Worm (Caenorhabditis elegans) whole organism, L1 larva: Measurements from ENCODE around the gene ugt-48.
A peak's percentile ranks its signal among the peaks of the same experiment; 100 is the strongest.

Experiments used
- C16A3.4 ChIP-seq: fragments of 150-350 bp; optimal IDR thresholded peaks from 2 replicates; lab custom pipeline; 2014; ENCODE audit warnings: missing biosample characterization, missing genetic modification characterization
- aha-1 ChIP-seq: fragments of 150-350 bp; optimal IDR thresholded peaks from 2 replicates; lab custom pipeline; 2014; ENCODE audit warnings: missing biosample characterization, missing genetic modification characterization
- ceh-82 ChIP-seq, 3 experiments: fragments of 150-350 bp in 1 of 3; sonication (generic microtip) in 2 of 3; optimal IDR thresholded peaks; 2 replicates each; lab custom pipeline; 2014 to 2017; ENCODE audit warnings: missing biosample characterization in 3 of 3, missing genetic modification characterization in 3 of 3
- ces-1 ChIP-seq: fragments of 150-350 bp; optimal IDR thresholded peaks from 2 replicates; lab custom pipeline; 2014; ENCODE audit warnings: missing biosample characterization, missing genetic modification reagents, missing genetic modification characterization
- dpl-1 ChIP-seq, 3 experiments: fragments of 150-350 bp in 2 of 3; sonication (generic microtip) in 1 of 3; optimal IDR thresholded peaks; 2 replicates each; lab custom pipeline; 2014 to 2017; ENCODE audit warnings: missing biosample characterization in 3 of 3, missing genetic modification characterization in 3 of 3, missing genetic modification reagents in 3 of 3
- efl-1 ChIP-seq, 4 experiments: fragments of 150-350 bp; optimal IDR thresholded peaks in 3 of 4; peaks in 1 of 4; 1 replicate in 1 of 4; 2 replicates in 3 of 4; lab custom pipeline; 2014; ENCODE audit warnings: missing biosample characterization in 2 of 4, missing genetic modification characterization in 2 of 4, missing genetic modification reagents in 2 of 4
- egl-27 ChIP-seq, 2 experiments: fragments of 150-350 bp in 1 of 2; sonication (generic microtip); optimal IDR thresholded peaks; 3 replicates each; lab custom pipeline; 2017 to 2018; ENCODE audit warnings: missing biosample characterization in 2 of 2, missing genetic modification characterization in 2 of 2, missing genetic modification reagents in 2 of 2
- elt-2 ChIP-seq: sonication (generic microtip); optimal IDR thresholded peaks from 2 replicates; lab custom pipeline; 2016; ENCODE audit warnings: missing genetic modification characterization, mild to moderate bottlenecking, inconsistent platforms, missing compliant biosample characterization, missing genetic modification reagents
- fkh-8 ChIP-seq: sonication (generic microtip); optimal IDR thresholded peaks from 2 replicates; lab custom pipeline; 2016; ENCODE audit warnings: mild to moderate bottlenecking, missing genetic modification characterization, missing compliant biosample characterization
- fos-1 ChIP-seq: fragments of 150-350 bp; optimal IDR thresholded peaks from 2 replicates; lab custom pipeline; 2014; ENCODE audit warnings: missing biosample characterization, missing genetic modification characterization
- grh-1 ChIP-seq: fragments of 200-800 bp; sonication (Bioruptor generic); IDR thresholded peaks from 2 replicates; pipeline ENCODE4 v1.3.6; 2022; ENCODE audit warnings: missing genetic modification reagents, missing genetic modification characterization, missing compliant biosample characterization
- hpl-2 ChIP-seq: fragments of 150-350 bp; optimal IDR thresholded peaks from 2 replicates; lab custom pipeline; 2014; ENCODE audit warnings: missing biosample characterization, missing genetic modification reagents, missing genetic modification characterization
- jun-1 ChIP-seq: fragments of 150-350 bp; optimal IDR thresholded peaks from 2 replicates; lab custom pipeline; 2014; ENCODE audit warnings: missing biosample characterization, missing genetic modification reagents, missing genetic modification characterization
- lin-14 ChIP-seq: fragments of 200-800 bp; sonication (Bioruptor generic); optimal IDR thresholded peaks from 2 replicates; lab custom pipeline; 2018; ENCODE audit warnings: mild to moderate bottlenecking, missing genetic modification characterization, moderate library complexity, missing compliant biosample characterization
- lin-15B ChIP-seq: fragments of 150-350 bp; sonication (generic microtip); optimal IDR thresholded peaks from 3 replicates; lab custom pipeline; 2014; ENCODE audit warnings: missing biosample characterization, missing genetic modification characterization
- lin-35 ChIP-seq, 2 experiments: fragments of 150-350 bp; optimal IDR thresholded peaks; 2 replicates each; lab custom pipeline; 2014; ENCODE audit warnings: missing biosample characterization in 2 of 2, missing genetic modification characterization in 2 of 2, missing genetic modification reagents in 2 of 2
- lsy-2 ChIP-seq, 2 experiments: fragments of 150-350 bp; optimal IDR thresholded peaks; 2 replicates each; lab custom pipeline; 2014; ENCODE audit warnings: missing biosample characterization in 2 of 2, missing genetic modification characterization in 2 of 2
- mab-9 ChIP-seq: fragments of 200-800 bp; sonication (Bioruptor generic); IDR thresholded peaks from 2 replicates; pipeline ENCODE4 v1.3.6; 2022; ENCODE audit warnings: missing genetic modification reagents, missing genetic modification characterization, missing compliant biosample characterization
- mdl-1 ChIP-seq, 2 experiments: fragments of 150-350 bp; optimal IDR thresholded peaks; 2 replicates each; lab custom pipeline; 2014 to 2017; ENCODE audit warnings: missing biosample characterization in 2 of 2, missing genetic modification characterization in 2 of 2, inconsistent platforms in 1 of 2
- mep-1 ChIP-seq: fragments of 150-350 bp; optimal IDR thresholded peaks from 2 replicates; lab custom pipeline; 2014; ENCODE audit warnings: missing biosample characterization, missing genetic modification characterization
- nhr-19 ChIP-seq: fragments of 200-800 bp; sonication (Bioruptor generic); conservative IDR thresholded peaks from 2 replicates; pipeline ENCODE4 v1.3.6; 2022; ENCODE audit warnings: missing genetic modification characterization, missing compliant biosample characterization
- nhr-20 ChIP-seq: sonication (generic microtip); optimal IDR thresholded peaks from 2 replicates; lab custom pipeline; 2016; ENCODE audit warnings: mild to moderate bottlenecking, missing genetic modification characterization, missing compliant biosample characterization
- nhr-47 ChIP-seq: sonication (generic microtip); optimal IDR thresholded peaks from 2 replicates; lab custom pipeline; 2016; ENCODE audit warnings: mild to moderate bottlenecking, missing genetic modification characterization, moderate library complexity, missing compliant biosample characterization
- nhr-71 ChIP-seq: sonication (generic microtip); optimal IDR thresholded peaks from 2 replicates; lab custom pipeline; 2016; ENCODE audit warnings: mild to moderate bottlenecking, missing genetic modification characterization, moderate library complexity, missing compliant biosample characterization
- nhr-76 ChIP-seq: sonication (generic microtip); optimal IDR thresholded peaks from 2 replicates; lab custom pipeline; 2017; ENCODE audit warnings: missing biosample characterization, missing genetic modification characterization
- nhr-77 ChIP-seq: fragments of 150-350 bp; optimal IDR thresholded peaks from 2 replicates; lab custom pipeline; 2014; ENCODE audit warnings: missing biosample characterization, missing genetic modification characterization
- nhr-90 ChIP-seq: sonication (generic microtip); optimal IDR thresholded peaks from 2 replicates; lab custom pipeline; 2016; ENCODE audit warnings: mild to moderate bottlenecking, missing genetic modification characterization, missing compliant biosample characterization; ENCODE audit not compliant: poor library complexity
- pqm-1 ChIP-seq: sonication (generic microtip); optimal IDR thresholded peaks from 3 replicates; lab custom pipeline; 2017; ENCODE audit warnings: missing biosample characterization, missing genetic modification characterization
- rnt-1 ChIP-seq: sonication (generic microtip); optimal IDR thresholded peaks from 2 replicates; lab custom pipeline; 2016; ENCODE audit warnings: mild to moderate bottlenecking, missing genetic modification characterization, moderate library complexity, missing compliant biosample characterization
- skn-1 ChIP-seq: fragments of 150-350 bp; optimal IDR thresholded peaks from 2 replicates; lab custom pipeline; 2014; ENCODE audit warnings: missing biosample characterization, missing genetic modification characterization
- snpc-4 ChIP-seq: fragments of 150-350 bp; optimal IDR thresholded peaks from 2 replicates; lab custom pipeline; 2014; ENCODE audit warnings: missing biosample characterization, missing genetic modification characterization
- snu-23 ChIP-seq: sonication (generic microtip); optimal IDR thresholded peaks from 2 replicates; lab custom pipeline; 2016; ENCODE audit warnings: missing genetic modification characterization, missing compliant biosample characterization
- swsn-7 ChIP-seq: sonication (generic microtip); optimal IDR thresholded peaks from 2 replicates; lab custom pipeline; 2016; ENCODE audit warnings: missing genetic modification characterization, missing compliant biosample characterization
- tbx-2 ChIP-seq: sonication (generic microtip); optimal IDR thresholded peaks from 2 replicates; lab custom pipeline; 2016; ENCODE audit warnings: missing genetic modification characterization, missing compliant biosample characterization
- unc-130 ChIP-seq: fragments of 150-350 bp; optimal IDR thresholded peaks from 2 replicates; lab custom pipeline; 2017; ENCODE audit warnings: missing biosample characterization, missing genetic modification characterization, inconsistent platforms
- unc-98 ChIP-seq: fragments of 200-800 bp; sonication (Bioruptor generic); IDR thresholded peaks from 2 replicates; pipeline ENCODE4 v1.3.6; 2022; ENCODE audit warnings: missing genetic modification characterization, missing compliant biosample characterization
- xbp-1 ChIP-seq: sonication (generic microtip); optimal IDR thresholded peaks from 2 replicates; lab custom pipeline; 2016; ENCODE audit warnings: missing genetic modification characterization, missing compliant biosample characterization
- zip-4 ChIP-seq: fragments of 200-800 bp; sonication (Bioruptor generic); optimal IDR thresholded peaks from 2 replicates; lab custom pipeline; 2018; ENCODE audit warnings: mild to moderate bottlenecking, missing genetic modification characterization, moderate library complexity, missing compliant biosample characterization
- ztf-11 ChIP-seq, 2 experiments: sonication (generic microtip); optimal IDR thresholded peaks; 2 replicates each; lab custom pipeline; 2016 to 2017; ENCODE audit warnings: missing genetic modification characterization in 2 of 2, missing biosample characterization in 1 of 2, missing compliant biosample characterization in 1 of 2

ugt-48 gene

DNA sequence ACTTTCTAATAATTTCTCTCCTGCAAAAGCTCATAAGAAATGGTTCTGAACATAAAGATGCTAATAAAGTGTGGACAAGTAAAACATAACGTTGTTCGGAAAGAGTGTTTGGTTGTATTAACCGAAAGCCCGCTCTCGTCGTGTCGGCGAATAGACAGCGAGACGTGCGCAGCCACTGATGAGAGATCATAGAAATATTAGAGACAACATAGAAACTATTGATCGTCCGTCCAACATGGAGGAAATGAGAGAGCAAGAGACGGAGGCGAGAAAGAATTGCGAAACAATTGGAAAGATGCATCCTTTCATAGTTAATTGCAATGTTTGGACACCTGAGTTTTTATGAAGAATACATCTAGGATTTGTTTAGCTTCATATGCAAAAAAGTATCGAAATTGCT is 32.7 kb upstream of the ugt-48 start (continued):
- TF ChIP-seq egl-27 (tag; optimal IDR thresholded peaks at IDR 0.05; lab: Kevin White, UChicago) (no peak), lin-35 (GFP tag; optimal IDR thresholded peaks at IDR 0.05; lab: Kevin White, UChicago) (peak; percentile 56 to 62), ceh-82 (tag; optimal IDR thresholded peaks at IDR 0.05; lab: Kevin White, UChicago) (peak; percentile 36 to 78 (median 67)), unc-130 (tag; lab: Kevin White, UChicago) (no peak), mep-1 (tag; lab: Kevin White, UChicago) (peak; percentile 58), efl-1 (optimal IDR thresholded peaks at IDR 0.05; lab: Kevin White, UChicago) (peak; percentile 60 to 74), efl-1 (GFP tag; optimal IDR thresholded peaks at IDR 0.05 in 1 of 2; lab: Kevin White, UChicago) (peak; percentile 48 to 92)

DNA sequence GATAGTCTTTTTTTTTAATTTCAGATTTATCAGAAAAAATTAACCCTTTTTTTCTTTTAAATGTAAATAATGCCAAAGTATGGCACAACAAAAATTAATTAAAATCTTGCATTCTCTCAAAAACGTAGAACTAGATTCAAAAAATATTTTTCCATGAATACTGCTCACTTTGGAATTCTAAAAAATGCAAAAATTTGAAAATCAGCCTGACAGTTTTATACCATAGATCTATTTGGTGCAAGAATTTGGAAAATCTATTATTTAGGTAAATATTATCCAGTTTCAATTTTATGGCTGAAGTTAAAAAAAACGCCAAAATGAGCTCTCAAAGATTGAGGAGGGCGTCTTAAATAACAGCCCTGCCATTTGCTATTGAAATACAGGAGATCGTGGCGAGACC is 31.8 kb upstream of the ugt-48 start:
- TF ChIP-seq ces-1 (GFP tag; lab: Kevin White, UChicago) (no peak), hpl-2 (GFP tag; lab: Kevin White, UChicago) (no peak), C16A3.4 (tag; lab: Kevin White, UChicago) (no peak), mab-9 (no peak), lin-15B (no peak), efl-1 (optimal IDR thresholded peaks at IDR 0.05; lab: Kevin White, UChicago) (no peak), efl-1 (GFP tag; optimal IDR thresholded peaks at IDR 0.05 in 1 of 2; lab: Kevin White, UChicago) (peak in 1 of 2 experiments; percentile 32), grh-1 (GFP tag; lab: Robert Waterston, UW) (no peak), pqm-1 (tag; lab: Kevin White, UChicago) (no peak), fkh-8 (tag; lab: Kevin White, UChicago) (no peak)

DNA sequence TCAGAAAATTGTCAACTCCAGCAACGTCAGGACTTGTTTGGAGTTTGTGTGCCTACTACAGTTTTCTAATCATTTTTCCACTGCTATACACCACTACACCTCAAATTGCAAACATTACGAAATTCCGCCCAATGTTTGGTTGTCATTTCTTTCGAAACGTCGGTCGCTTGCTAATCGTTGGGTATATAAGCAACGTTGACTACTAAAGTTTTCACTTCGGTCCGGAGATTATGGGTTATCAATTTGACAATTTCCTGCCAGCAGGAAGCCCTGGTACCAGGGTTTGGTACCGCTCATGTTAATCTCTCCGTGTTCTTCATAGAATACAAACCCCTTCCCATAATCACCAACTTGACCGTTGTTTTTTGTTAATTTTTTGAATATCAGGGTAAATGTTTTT is 28.1 kb upstream of the ugt-48 start:
- TF ChIP-seq dpl-1 (GFP tag; optimal IDR thresholded peaks at IDR 0.05; lab: Kevin White, UChicago) (peak in 1 of 3 experiments; percentile 35), snpc-4 (tag; lab: Kevin White, UChicago) (peak; percentile 97), lsy-2 (tag; optimal IDR thresholded peaks at IDR 0.05; lab: Kevin White, UChicago) (peak in 1 of 2 experiments; percentile 36), C16A3.4 (tag; lab: Kevin White, UChicago) (no peak), elt-2 (tag; lab: Kevin White, UChicago) (peak; percentile 87), zip-4 (peak; percentile 49), aha-1 (tag; lab: Kevin White, UChicago) (no peak), jun-1 (tag; lab: Kevin White, UChicago) (peak; percentile 41), mab-9 (no peak), efl-1 (optimal IDR thresholded peaks at IDR 0.05; lab: Kevin White, UChicago) (peak; percentile 20 to 26), efl-1 (GFP tag; optimal IDR thresholded peaks at IDR 0.05 in 1 of 2; lab: Kevin White, UChicago) (peak in 1 of 2 experiments; percentile 50), rnt-1 (tag; lab: Kevin White, UChicago) (peak; percentile 14), nhr-71 (tag; lab: Kevin White, UChicago) (peak; percentile 40), unc-98 (GFP tag; lab: Robert Waterston, UW) (no peak), hpl-2 (GFP tag; lab: Kevin White, UChicago) (peak; percentile 54), nhr-47 (peak; percentile 50), mdl-1 (tag; optimal IDR thresholded peaks at IDR 0.05; lab: Kevin White, UChicago) (peak in 1 of 2 experiments; percentile 30), snu-23 (no peak), nhr-90 (tag; lab: Kevin White, UChicago) (peak; percentile 55), skn-1 (tag; lab: Kevin White, UChicago) (peak; percentile 82), nhr-77 (tag; lab: Kevin White, UChicago) (peak; percentile 53), xbp-1 (peak; percentile 26), nhr-76 (tag; lab: Kevin White, UChicago) (no peak), ceh-82 (tag; optimal IDR thresholded peaks at IDR 0.05; lab: Kevin White, UChicago) (peak in 1 of 3 experiments; percentile 39), lin-35 (GFP tag; optimal IDR thresholded peaks at IDR 0.05; lab: Kevin White, UChicago) (peak in 1 of 2 experiments; percentile 67), lin-14 (peak; percentile 12), swsn-7 (tag; lab: Kevin White, UChicago) (peak; percentile 7), pqm-1 (tag; lab: Kevin White, UChicago) (peak; percentile 63), tbx-2 (tag; lab: Kevin White, UChicago) (peak; percentile 20), nhr-19 (no peak), ztf-11 (tag; optimal IDR thresholded peaks at IDR 0.05; lab: Kevin White, UChicago) (no peak), fos-1 (tag; lab: Kevin White, UChicago) (no peak), nhr-20 (tag; lab: Kevin White, UChicago) (peak; percentile 53)
